Worm (Caenorhabditis elegans): ENCODE data around the gene F14F8.14.

The F14F8.14 gene

ce11 chrV:16627962-16628361 lies 38.6 kb downstream of the F14F8.14 start, which contains the start of gene oac-53:
Gene oac-53, minus strand, starts transcription at chrV:16627970.
- TF ChIP-seq unc-62 (GFP tag; optimal IDR thresholded peaks at IDR 0.05) = no peak

- no peak for TF ChIP-seq unc-62 (GFP tag; optimal IDR thresholded peaks at IDR 0.05)
These were observed 43.7 kb downstream of the F14F8.14 start, which contains the start of gene Y70C5A.2 for ce11 chrV:16622754-16623261. Gene Y70C5A.2, minus strand, starts transcription at chrV:16623211.

- TF ChIP-seq unc-62 (GFP tag; optimal IDR thresholded peaks at IDR 0.05) = no peak
These were observed 44.7 kb downstream of the F14F8.14 start for ce11 chrV:16621894-16622293.

- no peak for TF ChIP-seq unc-62 (GFP tag; optimal IDR thresholded peaks at IDR 0.05)
These were observed 45.7 kb downstream of the F14F8.14 start, which contains the start of gene Y70C5A.3 for ce11 chrV:16620874-16621273. Gene Y70C5A.3, minus strand, starts transcription at chrV:16620923.

- TF ChIP-seq unc-62 (GFP tag; optimal IDR thresholded peaks at IDR 0.05) = no peak
These were observed 49.1 kb downstream of the F14F8.14 start, which contains the start of gene Y70C5A.4 for ce11 chrV:16617462-16617861. Gene Y70C5A.4, plus strand, starts transcription at chrV:16617762.
